Worm (Caenorhabditis elegans): ENCODE measurements around the gene T03F6.10.

Gene T03F6.10

ce11 chrIII:13359847-13360246 is 18.3 kb downstream of the T03F6.10 start (continued):
- TF ChIP-seq dve-1 (tag; optimal IDR thresholded peaks at IDR 0.05; ENCODE audit: insufficient read depth) (peak; percentile 54), ama-1 (optimal IDR thresholded peaks at IDR 0.05) (no peak), lin-38 (GFP tag; IDR thresholded peaks at IDR 0.05) (no peak), dpl-1 (GFP tag; optimal IDR thresholded peaks at IDR 0.05) (peak; percentile 32), daf-19 (GFP tag; conservative IDR thresholded peaks at IDR 0.05) (no peak), sdz-12 (GFP tag; optimal IDR thresholded peaks at IDR 0.05) (no peak), zfp-2 (tag; optimal IDR thresholded peaks at IDR 0.05) (no peak), ceh-28 (tag; optimal IDR thresholded peaks at IDR 0.05) (no peak), egl-27 (tag; optimal IDR thresholded peaks at IDR 0.05) (no peak), T20F7.1 (GFP tag; optimal IDR thresholded peaks at IDR 0.05) (no peak), ZK546.5 (tag; optimal IDR thresholded peaks at IDR 0.05) (no peak), tag-97 (GFP tag; IDR thresholded peaks at IDR 0.05) (no peak), jun-1 (tag; optimal IDR thresholded peaks at IDR 0.05) (no peak), lin-29 (GFP tag; IDR thresholded peaks at IDR 0.05) (no peak), spr-1 (tag; optimal IDR thresholded peaks at IDR 0.05) (no peak), unc-39 (tag; optimal IDR thresholded peaks at IDR 0.05) (no peak), skn-1 (tag; optimal IDR thresholded peaks at IDR 0.05) (no peak), lim-7 (GFP tag; IDR thresholded peaks at IDR 0.05) (no peak), daf-8 (GFP tag; IDR thresholded peaks at IDR 0.05) (no peak), Y5F2A.4 (GFP tag; optimal IDR thresholded peaks at IDR 0.05) (no peak), ceh-62 (tag; optimal IDR thresholded peaks at IDR 0.05) (no peak), attf-4 (tag; optimal IDR thresholded peaks at IDR 0.05) (no peak), F10B5.3 (tag; optimal IDR thresholded peaks at IDR 0.05) (no peak), aha-1 (tag) (peak; percentile 50), nhr-77 (tag; optimal IDR thresholded peaks at IDR 0.05) (peak; percentile 6), snpc-4 (tag; optimal IDR thresholded peaks at IDR 0.05) (no peak), hlh-11 (tag; optimal IDR thresholded peaks at IDR 0.05) (no peak), mxl-2 (GFP tag; conservative IDR thresholded peaks at IDR 0.05) (no peak), dmd-8 (GFP tag; IDR thresholded peaks at IDR 0.05) (no peak), Y48G9A.11 (GFP tag; IDR thresholded peaks at IDR 0.05) (no peak), unc-62 (GFP tag; optimal IDR thresholded peaks at IDR 0.05 in 1 of 2) (peak in 1 of 2 experiments; percentile 63), unc-62 (tag; optimal IDR thresholded peaks at IDR 0.05) (no peak), nhr-25 (tag; optimal IDR thresholded peaks at IDR 0.05; ENCODE audit: borderline replicate concordance, insufficient read depth) (no peak), mes-2 (tag; optimal IDR thresholded peaks at IDR 0.05; ENCODE audit: poor library complexity, severe bottlenecking) (no peak), saeg-2 (GFP tag; IDR thresholded peaks at IDR 0.05) (no peak), pha-4 (GFP tag; IDR thresholded peaks at IDR 0.05) (no peak), pha-4 (tag; optimal IDR thresholded peaks at IDR 0.05) (peak; percentile 87), nhr-48 (tag; optimal IDR thresholded peaks at IDR 0.05) (no peak), mdl-1 (tag; optimal IDR thresholded peaks at IDR 0.05) (peak; percentile 65 to 90), ztf-11 (tag; optimal IDR thresholded peaks at IDR 0.05) (no peak), php-3 (GFP tag; IDR thresholded peaks at IDR 0.05) (no peak), hmg-1.1 (GFP tag; IDR thresholded peaks at IDR 0.05) (no peak; the same call in 1 of the 2 replicates), gei-8 (GFP tag; optimal IDR thresholded peaks at IDR 0.05) (no peak), rbr-2 (tag; optimal IDR thresholded peaks at IDR 0.05) (no peak), lin-39 (tag; optimal IDR thresholded peaks at IDR 0.05) (no peak), lin-13 (GFP tag; optimal IDR thresholded peaks at IDR 0.05) (no peak), nhr-102 (tag; optimal IDR thresholded peaks at IDR 0.05) (no peak), madf-9 (GFP tag; conservative IDR thresholded peaks at IDR 0.05) (no peak), F37D6.2 (tag; optimal IDR thresholded peaks at IDR 0.05) (no peak), nhr-11 (tag; optimal IDR thresholded peaks at IDR 0.05) (peak; percentile 74), fos-1 (tag; optimal IDR thresholded peaks at IDR 0.05) (no peak), duxl-1 (tag; optimal IDR thresholded peaks at IDR 0.05; ENCODE audit: poor library complexity) (no peak), lir-3 (tag; optimal IDR thresholded peaks at IDR 0.05) (no peak), ceh-82 (tag; optimal IDR thresholded peaks at IDR 0.05) (no peak)

Measured in whole organism, L4 larva.